Worm (Caenorhabditis elegans) whole organism, young adult: ENCODE measurements around the gene C14C10.10.

Experiments
- F22D6.2 ChIP-seq: sonication (generic microtip); optimal IDR thresholded peaks from 2 replicates; lab custom pipeline; 2016; ENCODE audit warnings: mild to moderate bottlenecking, missing genetic modification characterization, missing compliant biosample characterization
- Y53F4B.3 ChIP-seq: fragments of 200-800 bp; sonication (Bioruptor generic); IDR thresholded peaks from 2 replicates; pipeline ENCODE4 v1.3.6; 2022; ENCODE audit warnings: missing genetic modification reagents, missing genetic modification characterization, missing compliant biosample characterization
- Y67H2A.10 ChIP-seq: fragments of 200-800 bp; sonication (Bioruptor generic); conservative IDR thresholded peaks from 2 replicates; pipeline ENCODE4 v1.3.6; 2022; ENCODE audit warnings: missing genetic modification reagents, missing genetic modification characterization, missing compliant biosample characterization
- athp-1 ChIP-seq: sonication (generic microtip); optimal IDR thresholded peaks from 2 replicates; lab custom pipeline; 2017; ENCODE audit warnings: mild to moderate bottlenecking, missing genetic modification characterization, missing compliant biosample characterization
- attf-3 ChIP-seq: fragments of 200-800 bp; sonication (Bioruptor generic); conservative IDR thresholded peaks from 2 replicates; pipeline ENCODE4 v1.3.6; 2022; ENCODE audit warnings: missing genetic modification reagents, missing genetic modification characterization, missing compliant biosample characterization
- ceh-91 ChIP-seq: fragments of 200-800 bp; sonication (Bioruptor generic); IDR thresholded peaks from 2 replicates; pipeline ENCODE4 v1.3.6; 2022; ENCODE audit warnings: missing genetic modification reagents, missing genetic modification characterization, missing compliant biosample characterization
- lag-1 ChIP-seq: fragments of 200-800 bp; sonication (Bioruptor generic); IDR thresholded peaks from 2 replicates; pipeline ENCODE4 v1.3.6; 2022; ENCODE audit warnings: missing genetic modification reagents, missing genetic modification characterization, missing compliant biosample characterization
- lin-54 ChIP-seq: fragments of 200-800 bp; sonication (Bioruptor generic); optimal IDR thresholded peaks from 2 replicates; lab custom pipeline; 2018; ENCODE audit warnings: mild to moderate bottlenecking, missing genetic modification characterization, missing compliant biosample characterization
- mes-4 ChIP-seq: sonication (generic microtip); optimal IDR thresholded peaks from 2 replicates; lab custom pipeline; 2016; ENCODE audit warnings: missing genotype, missing genetic modification characterization, missing compliant biosample characterization
- nfya-1 ChIP-seq: sonication (generic microtip); optimal IDR thresholded peaks from 2 replicates; lab custom pipeline; 2017; ENCODE audit warnings: antibody characterized with exemption, missing compliant biosample characterization, missing genetic modification characterization, borderline replicate concordance; ENCODE audit not compliant: insufficient read depth
- rec-8 ChIP-seq, 2 experiments: sonication (generic microtip); optimal IDR thresholded peaks; 2 replicates each; lab custom pipeline; 2016; ENCODE audit warnings: mild to moderate bottlenecking in 2 of 2, missing genetic modification characterization in 2 of 2, missing genetic modification reagents in 2 of 2, missing genotype in 2 of 2, missing biosample characterization in 1 of 2, missing compliant biosample characterization in 1 of 2, moderate library complexity in 1 of 2
- sea-2 ChIP-seq: fragments of 200-800 bp; sonication (Bioruptor generic); IDR thresholded peaks from 2 replicates; pipeline ENCODE4 v1.3.6; 2022; ENCODE audit warnings: missing genetic modification characterization, missing compliant biosample characterization
- snpc-4 ChIP-seq, 5 experiments: fragments of 150-350 bp in 1 of 5; sonication (generic microtip) in 4 of 5; optimal IDR thresholded peaks; 2 replicates each; lab custom pipeline; 2014 to 2018; ENCODE audit warnings: missing genetic modification characterization in 5 of 5, missing biosample characterization in 3 of 5, antibody characterized with exemption in 2 of 5, mild to moderate bottlenecking in 2 of 5, missing compliant biosample characterization in 2 of 5, missing genotype in 2 of 5, moderate library complexity in 2 of 5, missing genetic modification reagents in 1 of 5
- tlf-1 ChIP-seq: fragments of 200-800 bp; sonication (Bioruptor generic); optimal IDR thresholded peaks from 2 replicates; lab custom pipeline; 2018; ENCODE audit warnings: mild to moderate bottlenecking, missing genetic modification characterization, missing compliant biosample characterization

DNA sequence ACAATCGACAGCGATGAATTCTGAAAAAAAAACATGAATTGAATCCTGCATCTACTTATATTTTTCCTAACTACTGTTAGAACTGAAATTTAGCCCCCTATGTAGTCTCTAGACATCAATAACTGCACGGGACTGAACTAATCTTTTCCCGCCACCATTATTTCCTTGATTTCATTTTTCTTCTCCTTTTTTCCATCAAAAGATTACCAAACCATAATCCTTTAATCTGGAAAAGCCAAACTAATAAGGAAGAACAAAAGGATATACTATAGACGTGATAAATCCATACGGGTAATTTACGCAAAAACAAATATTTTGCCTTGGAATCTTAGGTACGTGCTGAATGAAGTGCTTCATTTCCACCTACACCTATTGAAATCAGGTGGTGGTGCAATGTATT, 31.6 kb downstream of the C14C10.10 start:
- TF ChIP-seq ceh-91 (GFP tag; lab: Robert Waterston, UW): no peak
- no peak for TF ChIP-seq F22D6.2 (tag; lab: Kevin White, UChicago)
- TF ChIP-seq Y53F4B.3: no peak
- no peak for TF ChIP-seq snpc-4 (GFP tag; optimal IDR thresholded peaks at IDR 0.05; lab: Kevin White, UChicago)
- no peak for TF ChIP-seq snpc-4 (tag; optimal IDR thresholded peaks at IDR 0.05; lab: Kevin White, UChicago)
- no peak for TF ChIP-seq tlf-1
- TF ChIP-seq nfya-1: no peak
- no peak for TF ChIP-seq sea-2 (GFP tag; lab: Robert Waterston, UW)
- no peak for TF ChIP-seq rec-8 (tag; optimal IDR thresholded peaks at IDR 0.05; lab: Kevin White, UChicago)
- TF ChIP-seq lin-54 (GFP tag; lab: Kevin White, UChicago): no peak
- no peak for TF ChIP-seq attf-3 (GFP tag; lab: Robert Waterston, UW)
- no peak for TF ChIP-seq Y67H2A.10 (GFP tag; lab: Robert Waterston, UW)
- TF ChIP-seq lag-1 (GFP tag; lab: Robert Waterston, UW): no peak
- TF ChIP-seq athp-1 (tag; lab: Kevin White, UChicago): no peak
- TF ChIP-seq mes-4: no peak
